Worm (Caenorhabditis elegans) whole organism, dauer: ENCODE measurements around the gene R10E11.9.

Experiments
- unc-62 ChIP-seq: sonication (generic microtip); optimal IDR thresholded peaks from 2 replicates; lab custom pipeline; 2017; ENCODE audit warnings: missing biosample characterization, missing genetic modification reagents, missing genetic modification characterization

The R10E11.9 gene

DNA sequence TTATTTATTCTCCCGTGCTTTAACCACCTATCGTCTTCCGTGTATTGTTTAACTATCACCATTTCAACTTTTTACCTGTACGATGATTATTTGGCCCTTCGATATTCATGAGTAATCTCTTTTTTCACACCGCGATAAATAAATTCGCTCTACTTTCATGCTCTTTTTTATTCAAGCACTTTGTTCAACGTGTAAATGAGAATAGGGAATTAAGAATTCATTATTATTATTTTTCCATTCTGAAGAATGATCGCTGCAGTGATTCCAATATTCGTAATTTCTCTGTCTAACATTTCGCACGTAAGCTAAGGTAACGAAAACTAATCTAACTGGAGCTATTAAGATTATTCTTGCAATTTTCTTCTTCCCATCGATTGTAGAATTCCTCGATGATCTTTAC is 44.7 kb downstream of the R10E11.9 start, which contains the start of gene T05G5.4:
Gene T05G5.4 (plus strand): TSS at position 241 of the 400 bp plus-strand sequence.
- TF ChIP-seq unc-62 (GFP tag; lab: Kevin White, UChicago) = no peak

- no peak for TF ChIP-seq unc-62 (GFP tag; lab: Kevin White, UChicago)
Measured at ce11 chrIII:9747133-9747532, 46.3 kb downstream of the R10E11.9 start, which contains the start of the genes iff-1 and cdk-1. Gene iff-1, minus strand, starts transcription at chrIII:9747193. Gene cdk-1, plus strand, starts transcription at chrIII:9747472.

DNA sequence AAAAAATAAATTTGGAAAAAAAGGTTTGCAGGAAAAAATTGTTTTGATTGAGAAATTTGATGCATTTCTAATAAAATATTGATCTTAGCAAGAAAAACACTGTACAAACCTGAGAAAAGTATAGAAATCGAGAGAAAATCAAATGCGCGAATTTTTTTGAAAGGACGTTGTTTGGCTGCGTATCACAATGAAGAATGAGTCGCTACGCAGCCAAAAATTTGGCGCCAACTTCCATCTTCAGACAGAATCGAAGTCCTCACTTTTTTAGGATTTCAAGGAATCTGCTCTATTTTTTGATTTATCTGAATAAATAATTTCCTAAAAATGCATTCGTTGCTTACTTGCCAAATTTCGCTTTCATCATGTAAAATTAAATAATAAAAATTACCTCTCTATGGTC is 46.8 kb downstream of the R10E11.9 start:
- TF ChIP-seq unc-62 (GFP tag; lab: Kevin White, UChicago) = no peak

ce11 chrIII:9745333-9745897 is 48.0 kb downstream of the R10E11.9 start:
- TF ChIP-seq unc-62 (GFP tag; lab: Kevin White, UChicago) = no peak

- no peak for TF ChIP-seq unc-62 (GFP tag; lab: Kevin White, UChicago)
Measured at ce11 chrIII:9744525-9744924, 48.9 kb downstream of the R10E11.9 start.

DNA sequence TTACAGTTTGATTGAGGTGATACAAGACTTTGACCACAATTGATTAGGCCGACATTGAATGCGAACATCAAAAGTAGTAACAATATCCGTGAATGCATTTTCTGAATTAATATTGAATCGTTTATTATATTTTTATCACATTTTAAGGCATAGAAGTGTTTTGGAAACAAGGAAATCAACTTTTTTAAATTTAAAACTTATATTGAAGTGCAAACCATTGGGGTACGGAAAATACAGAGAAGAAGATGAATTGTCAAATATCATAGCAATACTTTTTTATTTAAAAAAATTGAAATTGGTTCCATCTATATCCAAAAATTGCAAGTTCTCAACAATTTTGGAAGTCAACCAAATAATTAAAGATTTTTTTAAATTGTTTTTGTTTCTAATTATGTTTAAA is 50.2 kb downstream of the R10E11.9 start, which contains the start of gene T05G5.1:
Gene T05G5.1 (minus strand): TSS at position 101 of the 400 bp plus-strand sequence.
- no peak for TF ChIP-seq unc-62 (GFP tag; lab: Kevin White, UChicago)

DNA sequence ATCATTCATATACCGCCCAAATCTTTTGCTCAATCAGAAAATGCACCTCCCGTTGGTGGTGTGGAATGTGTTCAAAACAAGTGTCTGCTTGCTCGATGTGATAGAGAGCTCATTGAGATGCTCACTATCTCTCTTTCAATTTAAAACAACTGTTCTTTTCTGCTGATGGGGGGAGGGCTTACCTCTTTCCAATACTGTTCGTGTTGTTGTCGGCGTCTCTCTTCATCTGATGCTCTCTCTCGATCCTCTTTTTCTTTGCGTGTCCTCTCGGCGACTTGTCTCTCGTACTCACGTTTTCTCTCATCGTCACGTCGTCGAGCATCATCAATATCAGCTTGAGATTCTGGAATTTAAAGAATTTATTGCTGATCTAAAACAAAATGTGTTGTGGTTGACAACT is 51.5 kb downstream of the R10E11.9 start:
- TF ChIP-seq unc-62 (GFP tag; lab: Kevin White, UChicago) = no peak
